Fruit fly (Drosophila melanogaster) whole organism, embryonic: ENCODE data around the gene DEF8.

Source experiments
- Ada2b ChIP-seq: fragments of 200-800 bp; sonication (Bioruptor generic); IDR thresholded peaks from 2 replicates; pipeline ENCODE4 v1.3.6; 2022; ENCODE audit warnings: missing biosample characterization, missing genetic modification characterization
- Aef1 ChIP-seq: fragments of 200-800 bp; sonication (Bioruptor generic); IDR thresholded peaks from 3 replicates; pipeline ENCODE4 v1.3.6; 2022; ENCODE audit warnings: missing biosample characterization, missing genetic modification characterization
- B-H2 ChIP-seq: fragments of 200-800 bp; sonication (Bioruptor generic); optimal IDR thresholded peaks from 2 replicates; lab custom pipeline; 2018; ENCODE audit warnings: missing biosample characterization, mild to moderate bottlenecking, missing genetic modification characterization
- Bdp1 ChIP-seq: fragments of 200-800 bp; sonication (Bioruptor generic); optimal IDR thresholded peaks from 3 replicates; lab custom pipeline; 2016; ENCODE audit warnings: missing biosample characterization, missing genetic modification characterization
- CG10267 ChIP-seq: fragments of 200-800 bp; sonication (Bioruptor generic); optimal IDR thresholded peaks from 2 replicates; lab custom pipeline; 2018; ENCODE audit warnings: missing biosample characterization, mild to moderate bottlenecking, missing genetic modification characterization, moderate library complexity
- CG10366 ChIP-seq: fragments of 200-800 bp; sonication (Bioruptor generic); IDR thresholded peaks from 2 replicates; pipeline ENCODE4 v1.3.6; 2022; ENCODE audit warnings: missing biosample characterization, missing genetic modification characterization
- CG11085 ChIP-seq: fragments of 200-800 bp; sonication (Bioruptor generic); IDR thresholded peaks from 2 replicates; pipeline ENCODE4 v1.3.6; 2022; ENCODE audit warnings: missing biosample characterization, missing genetic modification characterization
- CG12744 ChIP-seq: fragments of 200-800 bp; sonication (Bioruptor generic); optimal IDR thresholded peaks from 2 replicates; lab custom pipeline; 2016; ENCODE audit warnings: missing biosample characterization, missing genetic modification characterization
- CG14441 ChIP-seq: fragments of 200-800 bp; sonication (Bioruptor generic); IDR thresholded peaks from 2 replicates; pipeline ENCODE4 v1.3.6; 2022; ENCODE audit warnings: missing biosample characterization, missing genetic modification characterization
- CG14667 ChIP-seq: fragments of 200-800 bp; sonication (Bioruptor generic); IDR thresholded peaks from 2 replicates; pipeline ENCODE4 v1.3.6; 2022; ENCODE audit warnings: missing biosample characterization, missing genetic modification characterization
- CG1602 ChIP-seq: fragments of 200-800 bp; sonication (Bioruptor generic); optimal IDR thresholded peaks from 3 replicates; lab custom pipeline; 2016; ENCODE audit warnings: missing biosample characterization, missing genetic modification characterization
- CG1647 ChIP-seq: fragments of 200-800 bp; sonication (Bioruptor generic); optimal IDR thresholded peaks from 3 replicates; lab custom pipeline; 2016; ENCODE audit warnings: missing biosample characterization, missing genetic modification characterization
- CG17568 ChIP-seq: fragments of 200-800 bp; sonication (Bioruptor generic); optimal IDR thresholded peaks from 2 replicates; lab custom pipeline; 2018; ENCODE audit warnings: missing biosample characterization, mild to moderate bottlenecking, missing genetic modification characterization, moderate library complexity
- CG2199 ChIP-seq: fragments of 200-800 bp; sonication (Bioruptor generic); IDR thresholded peaks from 3 replicates; pipeline ENCODE4 v1.3.6; 2022; ENCODE audit warnings: missing biosample characterization, missing genetic modification characterization
- CG3065 ChIP-seq: fragments of 200-800 bp; sonication (Bioruptor generic); optimal IDR thresholded peaks from 2 replicates; lab custom pipeline; 2016; ENCODE audit warnings: missing biosample characterization, missing genetic modification characterization
- CG32767 ChIP-seq: fragments of 200-800 bp; sonication (Bioruptor generic); IDR thresholded peaks from 2 replicates; pipeline ENCODE4 v1.3.6; 2022; ENCODE audit warnings: missing biosample characterization, missing genetic modification characterization
- CG34422 ChIP-seq: fragments of 200-800 bp; sonication (Bioruptor generic); IDR thresholded peaks from 3 replicates; pipeline ENCODE4 v1.3.6; 2022; ENCODE audit warnings: missing biosample characterization, missing genetic modification characterization
- CG4360 ChIP-seq: fragments of 200-800 bp; sonication (Bioruptor generic); IDR thresholded peaks from 2 replicates; pipeline ENCODE4 v1.3.6; 2022; ENCODE audit warnings: missing biosample characterization, missing genetic modification characterization
- CG43689 ChIP-seq: fragments of 200-800 bp; sonication (Bioruptor generic); IDR thresholded peaks from 2 replicates; pipeline ENCODE4 v1.3.6; 2022; ENCODE audit warnings: missing biosample characterization, missing genetic modification characterization
- CG6272 ChIP-seq: fragments of 200-800 bp; sonication (Bioruptor generic); IDR thresholded peaks from 2 replicates; pipeline ENCODE4 v1.3.6; 2022; ENCODE audit warnings: missing biosample characterization, missing genetic modification characterization
- CG6683 ChIP-seq: fragments of 200-800 bp; sonication (Bioruptor generic); optimal IDR thresholded peaks from 2 replicates; lab custom pipeline; 2017; ENCODE audit warnings: missing biosample characterization, mild to moderate bottlenecking, missing genetic modification characterization, missing genetic modification reagents
- CG6765 ChIP-seq: fragments of 200-800 bp; sonication (Bioruptor generic); optimal IDR thresholded peaks from 3 replicates; lab custom pipeline; 2017; ENCODE audit warnings: missing biosample characterization, mild to moderate bottlenecking, missing genetic modification characterization
- CG9932 ChIP-seq: fragments of 200-800 bp; sonication (Bioruptor generic); IDR thresholded peaks from 2 replicates; pipeline ENCODE4 v1.3.6; 2022; ENCODE audit warnings: missing biosample characterization, missing genetic modification characterization
- Drgx ChIP-seq: fragments of 200-800 bp; sonication (Bioruptor generic); IDR thresholded peaks from 2 replicates; pipeline ENCODE4 v1.3.6; 2022; ENCODE audit warnings: missing biosample characterization, missing genetic modification characterization
- E2f2 ChIP-seq: fragments of 200-800 bp; sonication (Bioruptor generic); IDR thresholded peaks from 2 replicates; pipeline ENCODE4 v1.3.6; 2022; ENCODE audit warnings: missing biosample characterization, missing genetic modification characterization
- Fer1 ChIP-seq: fragments of 200-800 bp; sonication (Bioruptor generic); optimal IDR thresholded peaks from 2 replicates; lab custom pipeline; 2017; ENCODE audit warnings: missing biosample characterization, mild to moderate bottlenecking, missing genetic modification characterization
- Fer3 ChIP-seq: fragments of 200-800 bp; sonication (Bioruptor generic); optimal IDR thresholded peaks from 2 replicates; lab custom pipeline; 2018; ENCODE audit warnings: missing biosample characterization, mild to moderate bottlenecking, missing genetic modification characterization, moderate library complexity
- Hmr ChIP-seq: fragments of 200-800 bp; sonication (Bioruptor generic); optimal IDR thresholded peaks from 3 replicates; lab custom pipeline; 2017; ENCODE audit warnings: mild to moderate bottlenecking, missing biosample characterization, missing genetic modification reagents, missing genetic modification characterization
- Meics ChIP-seq: fragments of 200-800 bp; sonication (Bioruptor generic); optimal IDR thresholded peaks from 2 replicates; lab custom pipeline; 2017; ENCODE audit warnings: missing biosample characterization, mild to moderate bottlenecking, missing genetic modification characterization
- Nf-YC ChIP-seq: fragments of 200-800 bp; optimal IDR thresholded peaks from 3 replicates; lab custom pipeline; 2019; ENCODE audit warnings: missing biosample characterization, mild to moderate bottlenecking, missing genetic modification characterization, moderate library complexity
- Oli ChIP-seq: fragments of 200-800 bp; sonication (Bioruptor generic); optimal IDR thresholded peaks from 2 replicates; lab custom pipeline; 2018; ENCODE audit warnings: missing biosample characterization, mild to moderate bottlenecking, missing genetic modification characterization, moderate library complexity
- Ptx1 ChIP-seq: fragments of 200-800 bp; sonication (Bioruptor generic); IDR thresholded peaks from 2 replicates; pipeline ENCODE4 v1.3.6; 2022; ENCODE audit warnings: missing biosample characterization, missing genetic modification characterization
- Rfx ChIP-seq: fragments of 200-800 bp; sonication (Bioruptor generic); IDR thresholded peaks from 2 replicates; pipeline ENCODE4 v1.3.6; 2022; ENCODE audit warnings: missing biosample characterization, missing genetic modification characterization
- Xbp1 ChIP-seq: fragments of 200-800 bp; sonication (Bioruptor generic); optimal IDR thresholded peaks from 3 replicates; lab custom pipeline; 2016; ENCODE audit warnings: missing biosample characterization, mild to moderate bottlenecking, missing genetic modification characterization
- al ChIP-seq: fragments of 200-800 bp; sonication (Bioruptor generic); IDR thresholded peaks from 2 replicates; pipeline ENCODE4 v1.3.6; 2022; ENCODE audit warnings: missing biosample characterization, missing genetic modification characterization
- ara ChIP-seq: fragments of 200-800 bp; sonication (Bioruptor generic); IDR thresholded peaks from 2 replicates; pipeline ENCODE4 v1.3.6; 2022; ENCODE audit warnings: missing biosample characterization, missing genetic modification characterization
- caup ChIP-seq: fragments of 200-800 bp; sonication (Bioruptor generic); optimal IDR thresholded peaks from 3 replicates; lab custom pipeline; 2017; ENCODE audit warnings: missing biosample characterization, mild to moderate bottlenecking, missing genetic modification characterization, moderate library complexity; ENCODE audit not compliant: severe bottlenecking
- cwo ChIP-seq: fragments of 200-800 bp; sonication (Bioruptor generic); optimal IDR thresholded peaks from 3 replicates; lab custom pipeline; 2017; ENCODE audit warnings: missing biosample characterization, missing genetic modification characterization, mild to moderate bottlenecking, moderate library complexity, missing genetic modification reagents
- dpn ChIP-seq, 2 experiments: fragments of 200-800 bp; sonication (Bioruptor generic); optimal IDR thresholded peaks; 3 replicates each; lab custom pipeline; 2016; ENCODE audit warnings: missing biosample characterization in 2 of 2, missing genetic modification characterization in 2 of 2
- ems ChIP-seq: fragments of 200-800 bp; sonication (Bioruptor generic); optimal IDR thresholded peaks from 3 replicates; lab custom pipeline; 2016; ENCODE audit warnings: missing biosample characterization, missing genetic modification characterization
- eve ChIP-seq, 2 experiments: fragments of >200 bp; optimal IDR thresholded peaks; 2 replicates each; lab custom pipeline; 2017; ENCODE audit warnings: missing biosample characterization in 2 of 2, missing genetic modification characterization in 2 of 2
- fd96Cb ChIP-seq: fragments of 200-800 bp; sonication (Bioruptor generic); optimal IDR thresholded peaks from 2 replicates; lab custom pipeline; 2018; ENCODE audit warnings: missing biosample characterization, mild to moderate bottlenecking, missing genetic modification characterization, moderate library complexity
- mam ChIP-seq: fragments of 200-800 bp; sonication (Bioruptor generic); optimal IDR thresholded peaks from 3 replicates; lab custom pipeline; 2016; ENCODE audit warnings: missing biosample characterization, missing genetic modification characterization
- nom ChIP-seq: fragments of 200-800 bp; sonication (Bioruptor generic); optimal IDR thresholded peaks from 2 replicates; lab custom pipeline; 2017; ENCODE audit warnings: missing biosample characterization, missing genetic modification characterization, mild to moderate bottlenecking, moderate library complexity, missing genetic modification reagents
- pho ChIP-seq: fragments of 200-800 bp; sonication (Bioruptor generic); optimal IDR thresholded peaks from 2 replicates; lab custom pipeline; 2016; ENCODE audit warnings: missing biosample characterization, missing genetic modification characterization
- seq ChIP-seq: fragments of 200-800 bp; sonication (Bioruptor generic); IDR thresholded peaks from 2 replicates; pipeline ENCODE4 v1.3.6; 2022; ENCODE audit warnings: missing biosample characterization, missing genetic modification characterization
- slbo ChIP-seq: fragments of 200-800 bp; sonication (Bioruptor generic); IDR thresholded peaks from 2 replicates; pipeline ENCODE4 v1.3.6; 2022; ENCODE audit warnings: missing biosample characterization, missing genetic modification characterization
- sob ChIP-seq: fragments of 200-800 bp; sonication (Bioruptor generic); IDR thresholded peaks from 2 replicates; pipeline ENCODE4 v1.3.6; 2022; ENCODE audit warnings: missing biosample characterization, missing genetic modification characterization
- yki ChIP-seq: fragments of >200 bp; optimal IDR thresholded peaks from 3 replicates; lab custom pipeline; 2018

DEF8 gene

dm6 chr3L:12090898-12091685, 40.9 kb upstream of the DEF8 start (continued):
- TF ChIP-seq CG10366 (GFP tag; lab: Robert Waterston, UW) (no peak; the same call in 1 of the 2 replicates), CG14441 (GFP tag; lab: Robert Waterston, UW) (peak; percentile 76), fd96Cb (tag; lab: Kevin White, UChicago) (peak; percentile 32), slbo (GFP tag; lab: Robert Waterston, UW) (peak; percentile 83), Rfx (GFP tag; lab: Robert Waterston, UW) (peak; percentile 83), CG12744 (GFP tag; lab: Kevin White, UChicago) (peak; percentile 26), ems (GFP tag; lab: Kevin White, UChicago) (peak; percentile 51), CG34422 (peak; percentile 73; the same call in 2 of the 3 replicates), CG32767 (GFP tag; lab: Robert Waterston, UW) (peak; percentile 66; the same call in 1 of the 2 replicates), CG1602 (GFP tag; lab: Kevin White, UChicago) (peak; percentile 41), Bdp1 (GFP tag; lab: Kevin White, UChicago) (no peak), ara (GFP tag; lab: Robert Waterston, UW) (0 out of 2 replicates have a peak, but pooled peaks have one; percentile 8), seq (GFP tag; lab: Robert Waterston, UW) (peak; percentile 74; the same call in 1 of the 2 replicates), Fer1 (peak; percentile 65), CG2199 (GFP tag; lab: Robert Waterston, UW) (0 out of 3 replicates have a peak, but pooled peaks have one; percentile 36), sob (GFP tag; lab: Robert Waterston, UW) (peak; percentile 69; the same call in 1 of the 2 replicates), eve (GFP tag; optimal IDR thresholded peaks at IDR 0.05; lab: Kevin White, UChicago) (peak in 1 of 2 experiments; percentile 15), Meics (GFP tag; lab: Kevin White, UChicago) (peak; percentile 89), Xbp1 (GFP tag; lab: Kevin White, UChicago) (peak; percentile 66), caup (GFP tag; lab: Kevin White, UChicago) (peak; percentile 31), Ptx1 (GFP tag; lab: Robert Waterston, UW) (peak; percentile 77), CG1647 (GFP tag; lab: Kevin White, UChicago) (peak; percentile 29), Oli (peak; percentile 74), mam (GFP tag; lab: Kevin White, UChicago) (peak; percentile 56), Ada2b (GFP tag; lab: Robert Waterston, UW) (peak; percentile 70), CG43689 (GFP tag; lab: Robert Waterston, UW) (peak; percentile 46; the same call in 1 of the 2 replicates), cwo (GFP tag; lab: Kevin White, UChicago) (peak; percentile 16), CG6765 (GFP tag; lab: Kevin White, UChicago) (peak; percentile 60), Nf-YC (tag; lab: Kevin White, UChicago) (peak; percentile 60), CG11085 (GFP tag; lab: Robert Waterston, UW) (peak; percentile 57; the same call in 1 of the 2 replicates), CG9932 (GFP tag; lab: Robert Waterston, UW) (peak; percentile 82), CG10267 (tag; lab: Kevin White, UChicago) (peak; percentile 24), pho (peak; percentile 18), Drgx (GFP tag; lab: Robert Waterston, UW) (peak; percentile 38; the same call in 1 of the 2 replicates), Aef1 (GFP tag; lab: Robert Waterston, UW) (peak; percentile 69), CG4360 (no peak), dpn (GFP tag; optimal IDR thresholded peaks at IDR 0.05; lab: Kevin White, UChicago) (peak; percentile 47 to 69), CG6272 (GFP tag; lab: Robert Waterston, UW) (peak; percentile 25; the same call in 1 of the 2 replicates), nom (GFP tag; lab: Kevin White, UChicago) (no peak), B-H2 (no peak), yki (lab: Kevin White, UChicago) (no peak), CG17568 (peak; percentile 57), CG3065 (GFP tag; lab: Kevin White, UChicago) (no peak), Hmr (peak; percentile 52), CG6683 (GFP tag; lab: Kevin White, UChicago) (peak; percentile 18), al (peak; percentile 74), Fer3 (tag; lab: Kevin White, UChicago) (peak; percentile 71), E2f2 (GFP tag; lab: Robert Waterston, UW) (0 out of 2 replicates have a peak, but pooled peaks have one; percentile 6), CG14667 (GFP tag; lab: Robert Waterston, UW) (peak; percentile 45; the same call in 1 of the 2 replicates)
